Worm (Caenorhabditis elegans): ENCODE results near the gene irld-2.

- TF ChIP-seq unc-62 (GFP tag; optimal IDR thresholded peaks at IDR 0.05) (no peak), pha-4 (tag; optimal IDR thresholded peaks at IDR 0.05) (no peak), nhr-2 (tag; optimal IDR thresholded peaks at IDR 0.05) (no peak), ces-1 (GFP tag; optimal IDR thresholded peaks at IDR 0.05) (no peak), sptf-1 (tag; optimal IDR thresholded peaks at IDR 0.05) (no peak), nhr-237 (tag; optimal IDR thresholded peaks at IDR 0.05) (no peak), ztf-11 (tag; optimal IDR thresholded peaks at IDR 0.05) (no peak), sem-2 (GFP tag; optimal IDR thresholded peaks at IDR 0.05) (no peak), elt-1 (tag; optimal IDR thresholded peaks at IDR 0.05; ENCODE audit: borderline replicate concordance, insufficient read depth) (no peak), mep-1 (tag; optimal IDR thresholded peaks at IDR 0.05) (no peak), ceh-39 (tag; optimal IDR thresholded peaks at IDR 0.05) (no peak), nhr-28 (tag; optimal IDR thresholded peaks at IDR 0.05) (no peak), snpc-4 (tag; optimal IDR thresholded peaks at IDR 0.05) (no peak)
Measured at ce11 chrX:13349230-13350122, 45.4 kb downstream of the irld-2 start.
